Fruit fly (Drosophila melanogaster) whole organism, embryonic: ENCODE results near the gene Rchy1.
A peak's percentile ranks its signal among the peaks of the same experiment; 100 is the strongest.

ENCODE experiments used
- Aef1 ChIP-seq: fragments of 200-800 bp; sonication (Bioruptor generic); IDR thresholded peaks from 3 replicates; pipeline ENCODE4 v1.3.6; 2022; ENCODE audit warnings: missing biosample characterization, missing genetic modification characterization
- Atf6 ChIP-seq: fragments of 200-800 bp; sonication (Bioruptor generic); IDR thresholded peaks from 2 replicates; pipeline ENCODE4 v1.3.6; 2022; ENCODE audit warnings: missing biosample characterization, missing genetic modification characterization
- CG10431 ChIP-seq: fragments of 200-800 bp; sonication (Bioruptor generic); optimal IDR thresholded peaks from 3 replicates; lab custom pipeline; 2018; ENCODE audit warnings: missing biosample characterization, mild to moderate bottlenecking, missing genetic modification characterization
- CG12155 ChIP-seq: fragments of 200-800 bp; sonication (Bioruptor generic); optimal IDR thresholded peaks from 3 replicates; lab custom pipeline; 2016; ENCODE audit warnings: missing biosample characterization, missing genetic modification characterization
- CG12659 ChIP-seq: fragments of 200-800 bp; sonication (Bioruptor generic); optimal IDR thresholded peaks from 3 replicates; lab custom pipeline; 2017; ENCODE audit warnings: mild to moderate bottlenecking, missing biosample characterization, missing genetic modification reagents, missing genetic modification characterization
- CG13424 ChIP-seq: fragments of 200-800 bp; sonication (Bioruptor generic); optimal IDR thresholded peaks from 2 replicates; lab custom pipeline; 2019; ENCODE audit warnings: missing biosample characterization, mild to moderate bottlenecking, missing genetic modification characterization, moderate library complexity
- CG13894 ChIP-seq: fragments of 200-800 bp; sonication (Bioruptor generic); optimal IDR thresholded peaks from 3 replicates; lab custom pipeline; 2018; ENCODE audit warnings: missing biosample characterization, mild to moderate bottlenecking, missing genetic modification characterization, moderate library complexity
- CG14965 ChIP-seq: fragments of 200-800 bp; sonication (Bioruptor generic); optimal IDR thresholded peaks from 2 replicates; lab custom pipeline; 2016; ENCODE audit warnings: missing biosample characterization, missing genetic modification characterization, borderline replicate concordance
- CG15073 ChIP-seq: fragments of 200-800 bp; sonication (Bioruptor generic); optimal IDR thresholded peaks from 2 replicates; lab custom pipeline; 2016; ENCODE audit warnings: missing biosample characterization, missing genetic modification characterization
- CG1602 ChIP-seq: fragments of 200-800 bp; sonication (Bioruptor generic); optimal IDR thresholded peaks from 3 replicates; lab custom pipeline; 2016; ENCODE audit warnings: missing biosample characterization, missing genetic modification characterization
- CG16779 ChIP-seq: fragments of 200-800 bp; sonication (Bioruptor generic); IDR thresholded peaks from 2 replicates; pipeline ENCODE4 v1.3.6; 2022; ENCODE audit warnings: missing biosample characterization, missing genetic modification characterization
- CG18011 ChIP-seq: fragments of 200-800 bp; sonication (Bioruptor generic); optimal IDR thresholded peaks from 2 replicates; lab custom pipeline; 2017; ENCODE audit warnings: missing biosample characterization, missing genetic modification characterization, mild to moderate bottlenecking, moderate library complexity, missing genotype
- CG2875 ChIP-seq: fragments of 200-800 bp; sonication (Bioruptor generic); optimal IDR thresholded peaks from 2 replicates; lab custom pipeline; 2017; ENCODE audit warnings: missing biosample characterization, mild to moderate bottlenecking, missing genetic modification characterization, missing genetic modification reagents
- CG30020 ChIP-seq: fragments of 200-800 bp; optimal IDR thresholded peaks from 2 replicates; lab custom pipeline; 2019; ENCODE audit warnings: missing biosample characterization, mild to moderate bottlenecking, missing genetic modification characterization, moderate library complexity
- CG31365 ChIP-seq: fragments of 200-800 bp; sonication (Bioruptor generic); optimal IDR thresholded peaks from 2 replicates; lab custom pipeline; 2018; ENCODE audit warnings: missing biosample characterization, mild to moderate bottlenecking, missing genetic modification characterization
- CG31388 ChIP-seq: fragments of 200-800 bp; sonication (Bioruptor generic); optimal IDR thresholded peaks from 2 replicates; lab custom pipeline; 2016; ENCODE audit warnings: missing biosample characterization, missing genetic modification characterization
- CG7786 ChIP-seq: fragments of 200-800 bp; sonication (Bioruptor generic); optimal IDR thresholded peaks from 2 replicates; lab custom pipeline; 2016; ENCODE audit warnings: missing biosample characterization, missing genetic modification characterization
- CG7839 ChIP-seq: fragments of 200-800 bp; sonication (Bioruptor generic); optimal IDR thresholded peaks from 3 replicates; lab custom pipeline; 2018; ENCODE audit warnings: missing biosample characterization, mild to moderate bottlenecking, missing genetic modification characterization, moderate library complexity
- CG8944 ChIP-seq: fragments of 200-800 bp; sonication (Bioruptor generic); optimal IDR thresholded peaks from 3 replicates; lab custom pipeline; 2016; ENCODE audit warnings: missing biosample characterization, missing genetic modification characterization
- CrebB ChIP-seq: fragments of 200-800 bp; sonication (Bioruptor generic); optimal IDR thresholded peaks from 3 replicates; lab custom pipeline; 2018; ENCODE audit warnings: missing biosample characterization, mild to moderate bottlenecking, missing genetic modification characterization
- Deaf1 ChIP-seq: fragments of 200-800 bp; optimal IDR thresholded peaks from 3 replicates; lab custom pipeline; 2019; ENCODE audit warnings: missing biosample characterization, mild to moderate bottlenecking, missing genetic modification characterization, moderate library complexity
- Dip2 ChIP-seq: fragments of 200-800 bp; sonication (Bioruptor generic); IDR thresholded peaks from 2 replicates; pipeline ENCODE4 v1.3.6; 2022; ENCODE audit warnings: missing biosample characterization, missing genetic modification characterization
- Doc2 ChIP-seq: fragments of 200-800 bp; sonication (Bioruptor generic); IDR thresholded peaks from 2 replicates; pipeline ENCODE4 v1.3.6; 2022; ENCODE audit warnings: missing biosample characterization, missing genetic modification characterization
- Fer2 ChIP-seq: fragments of 200-800 bp; sonication (Bioruptor generic); optimal IDR thresholded peaks from 2 replicates; lab custom pipeline; 2018; ENCODE audit warnings: missing biosample characterization, mild to moderate bottlenecking, missing genetic modification characterization, moderate library complexity
- Fer3 ChIP-seq: fragments of 200-800 bp; sonication (Bioruptor generic); optimal IDR thresholded peaks from 2 replicates; lab custom pipeline; 2018; ENCODE audit warnings: missing biosample characterization, mild to moderate bottlenecking, missing genetic modification characterization, moderate library complexity
- Hand ChIP-seq: fragments of 200-800 bp; sonication (Bioruptor generic); optimal IDR thresholded peaks from 2 replicates; lab custom pipeline; 2017; ENCODE audit warnings: mild to moderate bottlenecking, missing biosample characterization, missing genetic modification reagents, missing genetic modification characterization
- Oli ChIP-seq: fragments of 200-800 bp; sonication (Bioruptor generic); optimal IDR thresholded peaks from 2 replicates; lab custom pipeline; 2018; ENCODE audit warnings: missing biosample characterization, mild to moderate bottlenecking, missing genetic modification characterization, moderate library complexity
- Trl ChIP-seq, 3 experiments: fragments of >200 bp in 2 of 3; fragments of 200-800 bp in 1 of 3; sonication (Bioruptor generic) in 1 of 3; optimal IDR thresholded peaks; 2 replicates in 1 of 3; 3 replicates in 2 of 3; lab custom pipeline; 2016 to 2017; ENCODE audit warnings: missing biosample characterization in 1 of 3, missing genetic modification characterization in 1 of 3
- bigmax ChIP-seq: fragments of 200-800 bp; sonication (Bioruptor generic); optimal IDR thresholded peaks from 2 replicates; lab custom pipeline; 2018; ENCODE audit warnings: missing biosample characterization, mild to moderate bottlenecking, missing genetic modification characterization
- chn ChIP-seq: fragments of 200-800 bp; sonication (Bioruptor generic); optimal IDR thresholded peaks from 2 replicates; lab custom pipeline; 2016; ENCODE audit warnings: missing biosample characterization, missing genetic modification characterization
- crp ChIP-seq, 2 experiments: fragments of 200-800 bp; sonication (Bioruptor generic); optimal IDR thresholded peaks; 2 replicates in 1 of 2; 3 replicates in 1 of 2; lab custom pipeline; 2017; ENCODE audit warnings: missing biosample characterization in 2 of 2, missing genetic modification characterization in 2 of 2, mild to moderate bottlenecking in 1 of 2, moderate library complexity in 1 of 2
- dati ChIP-seq: fragments of 200-800 bp; sonication (Bioruptor generic); IDR thresholded peaks from 2 replicates; pipeline ENCODE4 v1.3.6; 2022; ENCODE audit warnings: missing biosample characterization, missing genetic modification characterization
- disco-r ChIP-seq: fragments of 200-800 bp; sonication (Bioruptor generic); optimal IDR thresholded peaks from 2 replicates; lab custom pipeline; 2016; ENCODE audit warnings: missing biosample characterization, missing genetic modification characterization
- dm ChIP-seq: fragments of 200-800 bp; sonication (Bioruptor generic); optimal IDR thresholded peaks from 3 replicates; lab custom pipeline; 2016; ENCODE audit warnings: missing biosample characterization, missing genetic modification characterization
- dmrt11E ChIP-seq: fragments of 200-800 bp; sonication (Bioruptor generic); optimal IDR thresholded peaks from 3 replicates; lab custom pipeline; 2018; ENCODE audit warnings: missing biosample characterization, mild to moderate bottlenecking, missing genetic modification characterization, moderate library complexity
- fd102C ChIP-seq: fragments of 200-800 bp; sonication (Bioruptor generic); optimal IDR thresholded peaks from 2 replicates; lab custom pipeline; 2018; ENCODE audit warnings: missing biosample characterization, mild to moderate bottlenecking, missing genetic modification characterization, moderate library complexity
- gce ChIP-seq: fragments of 200-800 bp; sonication (Bioruptor generic); IDR thresholded peaks from 3 replicates; pipeline ENCODE4 v1.3.6; 2022; ENCODE audit warnings: missing biosample characterization, missing genetic modification characterization
- grn ChIP-seq: fragments of 200-800 bp; sonication (Bioruptor generic); optimal IDR thresholded peaks from 3 replicates; lab custom pipeline; 2017; ENCODE audit warnings: missing biosample characterization, missing genetic modification characterization
- ham ChIP-seq: fragments of 200-800 bp; sonication (Bioruptor generic); IDR thresholded peaks from 2 replicates; pipeline ENCODE4 v1.3.6; 2022; ENCODE audit warnings: missing biosample characterization, missing genetic modification characterization
- hth ChIP-seq: fragments of >200 bp; optimal IDR thresholded peaks from 2 replicates; lab custom pipeline; 2017; ENCODE audit warnings: inconsistent platforms
- ind ChIP-seq: fragments of 200-800 bp; sonication (Bioruptor generic); optimal IDR thresholded peaks from 3 replicates; lab custom pipeline; 2016; ENCODE audit warnings: missing biosample characterization, missing genetic modification characterization
- insv ChIP-seq, 2 experiments: fragments of 200-800 bp; sonication (Bioruptor generic); optimal IDR thresholded peaks; 3 replicates each; lab custom pipeline; 2016 to 2018; ENCODE audit warnings: missing biosample characterization in 2 of 2, missing genetic modification characterization in 2 of 2
- jumu ChIP-seq: fragments of 200-800 bp; sonication (Bioruptor generic); optimal IDR thresholded peaks from 3 replicates; lab custom pipeline; 2016; ENCODE audit warnings: missing biosample characterization, missing genetic modification characterization
- nau ChIP-seq: fragments of 200-800 bp; sonication (Bioruptor generic); optimal IDR thresholded peaks from 3 replicates; lab custom pipeline; 2017; ENCODE audit warnings: missing biosample characterization, mild to moderate bottlenecking, missing genetic modification characterization, missing genetic modification reagents
- odd ChIP-seq: fragments of 200-800 bp; sonication (Bioruptor generic); optimal IDR thresholded peaks from 2 replicates; lab custom pipeline; 2017; ENCODE audit warnings: missing biosample characterization, mild to moderate bottlenecking, missing genetic modification characterization
- sima ChIP-seq: fragments of 200-800 bp; sonication (Bioruptor generic); optimal IDR thresholded peaks from 2 replicates; lab custom pipeline; 2016; ENCODE audit warnings: missing biosample characterization, missing genetic modification characterization
- sisA ChIP-seq: fragments of 200-800 bp; sonication (Bioruptor generic); IDR thresholded peaks from 2 replicates; pipeline ENCODE4 v1.3.6; 2022; ENCODE audit warnings: missing biosample characterization, missing genetic modification characterization
- slp2 ChIP-seq: fragments of 200-800 bp; sonication (Bioruptor generic); optimal IDR thresholded peaks from 2 replicates; lab custom pipeline; 2016; ENCODE audit warnings: missing biosample characterization, missing genetic modification characterization
- tin ChIP-seq: fragments of 200-800 bp; sonication (Bioruptor generic); optimal IDR thresholded peaks from 3 replicates; lab custom pipeline; 2016; ENCODE audit warnings: missing biosample characterization, missing genetic modification characterization
- tx ChIP-seq: fragments of 200-800 bp; sonication (Bioruptor generic); optimal IDR thresholded peaks from 2 replicates; lab custom pipeline; 2016; ENCODE audit warnings: missing biosample characterization, missing genetic modification characterization
- unc-4 ChIP-seq: fragments of 200-800 bp; sonication (Bioruptor generic); IDR thresholded peaks from 2 replicates; pipeline ENCODE4 v1.3.6; 2022; ENCODE audit warnings: missing biosample characterization, missing genetic modification characterization; ENCODE audit not compliant: partially characterized antibody

Rchy1 gene

DNA sequence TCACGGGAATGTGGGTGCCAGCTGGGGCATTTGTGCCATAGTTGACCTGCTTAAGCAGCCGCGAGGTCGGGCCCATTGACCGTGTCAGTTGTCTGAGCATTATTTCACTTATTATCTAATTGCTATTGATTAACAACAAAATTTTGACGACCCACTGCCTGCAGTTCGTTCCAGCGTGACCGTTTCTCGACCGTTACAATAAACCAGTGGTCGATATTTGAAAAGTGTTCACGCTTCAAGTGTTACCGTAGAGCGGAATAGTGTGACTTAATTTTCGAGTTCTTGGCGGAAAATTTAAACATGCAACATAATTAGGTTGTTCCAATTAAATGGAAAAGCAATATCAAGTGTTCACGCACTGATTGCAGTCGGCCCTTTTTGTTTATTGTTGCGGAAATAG lies 2.0 kb upstream of the Rchy1 start, which contains the start of gene HemK1 (continued):
- TF ChIP-seq Deaf1 = peak; percentile 14
- no peak for TF ChIP-seq sisA (GFP tag; lab: Robert Waterston, UW)
- no peak for TF ChIP-seq grn (GFP tag; lab: Kevin White, UChicago)
- no peak for TF ChIP-seq CG16779
- TF ChIP-seq nau (GFP tag; lab: Kevin White, UChicago) = no peak
- no peak for TF ChIP-seq bigmax (GFP tag; lab: Kevin White, UChicago)
- TF ChIP-seq Doc2 (GFP tag; lab: Robert Waterston, UW) = no peak
- no peak for TF ChIP-seq CG12155 (GFP tag; lab: Kevin White, UChicago)
- TF ChIP-seq Atf6 (GFP tag; lab: Robert Waterston, UW) = 0 out of 2 replicates have a peak, but pooled peaks have one; percentile 21
- TF ChIP-seq tx (GFP tag; lab: Kevin White, UChicago) = no peak
- no peak for TF ChIP-seq CG10431
- TF ChIP-seq Fer2 (tag; lab: Kevin White, UChicago) = no peak
- no peak for TF ChIP-seq CG18011 (GFP tag; lab: Kevin White, UChicago)
- TF ChIP-seq disco-r = no peak
- no peak for TF ChIP-seq CG8944
- TF ChIP-seq Hand = no peak
- TF ChIP-seq chn (GFP tag; lab: Kevin White, UChicago) = peak; percentile 19
- TF ChIP-seq dm (GFP tag; lab: Kevin White, UChicago) = no peak
- TF ChIP-seq CG12659 = peak; percentile 72
- no peak for TF ChIP-seq tin (GFP tag; lab: Kevin White, UChicago)
- TF ChIP-seq jumu (GFP tag; lab: Kevin White, UChicago) = no peak
- TF ChIP-seq ind (GFP tag; lab: Kevin White, UChicago) = no peak
- no peak for TF ChIP-seq insv (GFP tag; optimal IDR thresholded peaks at IDR 0.05; lab: Kevin White, UChicago)
- TF ChIP-seq Trl (optimal IDR thresholded peaks at IDR 0.05; lab: Kevin White, UChicago) = no peak
- TF ChIP-seq Trl (GFP tag; optimal IDR thresholded peaks at IDR 0.05; lab: Kevin White, UChicago) = no peak
- no peak for TF ChIP-seq Fer3
- peak; percentile 59 for TF ChIP-seq unc-4
- TF ChIP-seq CG31388 (GFP tag; lab: Kevin White, UChicago) = no peak
- peak in 1 of 2 experiments; percentile 2 for TF ChIP-seq crp (GFP tag; optimal IDR thresholded peaks at IDR 0.05; lab: Kevin White, UChicago)
- TF ChIP-seq CG7839 = no peak
- TF ChIP-seq Dip2 (GFP tag; lab: Robert Waterston, UW) = no peak
- TF ChIP-seq ham = no peak
- TF ChIP-seq CG13894 (tag; lab: Kevin White, UChicago) = peak; percentile 26
- TF ChIP-seq gce (GFP tag; lab: Robert Waterston, UW) = no peak
- no peak for TF ChIP-seq CG31365 (tag; lab: Kevin White, UChicago)
- TF ChIP-seq CG30020 (tag; lab: Kevin White, UChicago) = no peak
- no peak for TF ChIP-seq sima (GFP tag; lab: Kevin White, UChicago)
- no peak for TF ChIP-seq CG14965 (GFP tag; lab: Kevin White, UChicago)
- TF ChIP-seq CG13424 (tag; lab: Kevin White, UChicago) = no peak
- no peak for TF ChIP-seq CG2875 (GFP tag; lab: Kevin White, UChicago)
- no peak for TF ChIP-seq CG1602
- TF ChIP-seq CG15073 (GFP tag; lab: Kevin White, UChicago) = no peak
- TF ChIP-seq dmrt11E (tag; lab: Kevin White, UChicago) = no peak
- no peak for TF ChIP-seq slp2
- TF ChIP-seq CG7786 (GFP tag; lab: Kevin White, UChicago) = no peak
- no peak for TF ChIP-seq odd (GFP tag; lab: Kevin White, UChicago)
- TF ChIP-seq CrebB = peak; percentile 15
- TF ChIP-seq Aef1 (GFP tag; lab: Robert Waterston, UW) = no peak
- no peak for TF ChIP-seq Oli
- no peak for TF ChIP-seq dati (GFP tag; lab: Robert Waterston, UW)
- TF ChIP-seq fd102C (GFP tag; lab: Kevin White, UChicago) = no peak
- no peak for TF ChIP-seq hth
